Fruit fly (Drosophila melanogaster) S2 (cell line): ENCODE data around the gene Bx.

Experiments
- CG8478 ChIP-seq: fragments of >200 bp; optimal IDR thresholded peaks from 2 replicates; lab custom pipeline; 2018
- CTCF ChIP-seq, 2 experiments: fragments of >200 bp; optimal IDR thresholded peaks; 2 replicates each; lab custom pipeline; 2018

The Bx gene

dm6 chrX:18533308-18533707 lies 18.1 kb downstream of the Bx start:
- TF ChIP-seq CG8478 (lab: Kevin White, UChicago) (no peak), CTCF (optimal IDR thresholded peaks at IDR 0.05; lab: Kevin White, UChicago) (no peak)

- TF ChIP-seq CTCF (optimal IDR thresholded peaks at IDR 0.05; lab: Kevin White, UChicago) (no peak), CG8478 (lab: Kevin White, UChicago) (no peak)
Observed at dm6 chrX:18534393-18534792, 19.2 kb downstream of the Bx start.

dm6 chrX:18537066-18537759 lies 22.0 kb downstream of the Bx start:
- TF ChIP-seq CTCF (optimal IDR thresholded peaks at IDR 0.05; lab: Kevin White, UChicago) (no peak), CG8478 (lab: Kevin White, UChicago) (no peak)

dm6 chrX:18538204-18538864 lies 23.1 kb downstream of the Bx start:
- TF ChIP-seq CG8478 (lab: Kevin White, UChicago) (no peak), CTCF (optimal IDR thresholded peaks at IDR 0.05; lab: Kevin White, UChicago) (no peak)

- TF ChIP-seq CG8478 (lab: Kevin White, UChicago) (no peak), CTCF (optimal IDR thresholded peaks at IDR 0.05; lab: Kevin White, UChicago) (no peak)
Observed at dm6 chrX:18540268-18540667, 25.0 kb downstream of the Bx start.

- TF ChIP-seq CG8478 (lab: Kevin White, UChicago) (no peak), CTCF (optimal IDR thresholded peaks at IDR 0.05; lab: Kevin White, UChicago) (no peak)
Observed at dm6 chrX:18541915-18542314, 26.7 kb downstream of the Bx start.

dm6 chrX:18543328-18543727 lies 28.1 kb downstream of the Bx start:
- TF ChIP-seq CTCF (optimal IDR thresholded peaks at IDR 0.05; lab: Kevin White, UChicago): no peak
- no peak for TF ChIP-seq CG8478 (lab: Kevin White, UChicago)

dm6 chrX:18544732-18545131 lies 29.5 kb downstream of the Bx start:
- TF ChIP-seq CTCF (optimal IDR thresholded peaks at IDR 0.05; lab: Kevin White, UChicago) (no peak), CG8478 (lab: Kevin White, UChicago) (no peak)

dm6 chrX:18545157-18545556 lies 29.9 kb downstream of the Bx start:
- TF ChIP-seq CTCF (optimal IDR thresholded peaks at IDR 0.05; lab: Kevin White, UChicago) (no peak), CG8478 (lab: Kevin White, UChicago) (no peak)

dm6 chrX:18546785-18547184 lies 31.6 kb downstream of the Bx start:
- TF ChIP-seq CTCF (optimal IDR thresholded peaks at IDR 0.05; lab: Kevin White, UChicago) (no peak), CG8478 (lab: Kevin White, UChicago) (no peak)

dm6 chrX:18547707-18548106 lies 32.5 kb downstream of the Bx start:
- TF ChIP-seq CG8478 (lab: Kevin White, UChicago) (no peak), CTCF (optimal IDR thresholded peaks at IDR 0.05; lab: Kevin White, UChicago) (no peak)

dm6 chrX:18550726-18551125 lies 35.5 kb downstream of the Bx start:
- TF ChIP-seq CG8478 (lab: Kevin White, UChicago): no peak
- no peak for TF ChIP-seq CTCF (optimal IDR thresholded peaks at IDR 0.05; lab: Kevin White, UChicago)

- TF ChIP-seq CG8478 (lab: Kevin White, UChicago): no peak
- TF ChIP-seq CTCF (optimal IDR thresholded peaks at IDR 0.05; lab: Kevin White, UChicago): no peak
Observed at dm6 chrX:18552451-18552850, 37.2 kb downstream of the Bx start.

dm6 chrX:18554563-18554962 lies 39.3 kb downstream of the Bx start:
- no peak for TF ChIP-seq CG8478 (lab: Kevin White, UChicago)
- TF ChIP-seq CTCF (optimal IDR thresholded peaks at IDR 0.05; lab: Kevin White, UChicago): no peak

- TF ChIP-seq CG8478 (lab: Kevin White, UChicago) (no peak), CTCF (optimal IDR thresholded peaks at IDR 0.05; lab: Kevin White, UChicago) (no peak)
Observed at dm6 chrX:18558583-18558982, 43.4 kb downstream of the Bx start.

- TF ChIP-seq CG8478 (lab: Kevin White, UChicago) (no peak), CTCF (optimal IDR thresholded peaks at IDR 0.05; lab: Kevin White, UChicago) (no peak)
Observed at dm6 chrX:18560584-18560983, 45.4 kb downstream of the Bx start.
